Worm (Caenorhabditis elegans): ENCODE measurements around the gene C14A4.9.
A peak's percentile ranks its signal among the peaks of the same experiment; 100 is the strongest.

Gene C14A4.9

DNA sequence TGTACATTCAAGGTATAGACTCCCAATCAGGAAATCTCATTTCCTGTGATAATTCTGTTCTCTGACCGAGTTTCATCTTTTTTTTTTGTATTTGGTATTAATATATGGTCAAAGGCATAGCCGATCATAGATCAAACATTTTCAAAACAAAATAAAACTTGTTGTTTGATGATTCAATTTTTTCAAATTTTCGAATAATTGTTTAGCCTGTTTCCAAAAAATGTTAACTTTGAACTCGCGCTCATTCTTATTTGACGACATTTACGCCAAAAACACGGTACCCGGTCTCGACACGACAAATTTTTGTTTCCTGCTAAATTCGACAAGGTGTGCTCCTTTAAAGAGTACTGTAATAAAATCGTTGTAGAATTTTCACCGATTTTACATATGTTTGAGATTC, 9.7 kb downstream of the C14A4.9 start:
- TF ChIP-seq tbx-8 (GFP tag; optimal IDR thresholded peaks at IDR 0.05) (no peak), sem-2 (GFP tag; optimal IDR thresholded peaks at IDR 0.05) (no peak), blmp-1 (tag; optimal IDR thresholded peaks at IDR 0.05) (no peak), lin-32 (GFP tag; optimal IDR thresholded peaks at IDR 0.05) (no peak), ces-1 (GFP tag; optimal IDR thresholded peaks at IDR 0.05) (no peak), snpc-4 (tag; optimal IDR thresholded peaks at IDR 0.05) (no peak), pha-4 (tag; optimal IDR thresholded peaks at IDR 0.05) (no peak), ztf-11 (tag; optimal IDR thresholded peaks at IDR 0.05) (no peak), M03D4.4 (tag; optimal IDR thresholded peaks at IDR 0.05) (no peak), mls-2 (tag; optimal IDR thresholded peaks at IDR 0.05) (no peak), ham-2 (GFP tag; optimal IDR thresholded peaks at IDR 0.05) (no peak), ceh-83 (GFP tag; optimal IDR thresholded peaks at IDR 0.05) (no peak)

DNA sequence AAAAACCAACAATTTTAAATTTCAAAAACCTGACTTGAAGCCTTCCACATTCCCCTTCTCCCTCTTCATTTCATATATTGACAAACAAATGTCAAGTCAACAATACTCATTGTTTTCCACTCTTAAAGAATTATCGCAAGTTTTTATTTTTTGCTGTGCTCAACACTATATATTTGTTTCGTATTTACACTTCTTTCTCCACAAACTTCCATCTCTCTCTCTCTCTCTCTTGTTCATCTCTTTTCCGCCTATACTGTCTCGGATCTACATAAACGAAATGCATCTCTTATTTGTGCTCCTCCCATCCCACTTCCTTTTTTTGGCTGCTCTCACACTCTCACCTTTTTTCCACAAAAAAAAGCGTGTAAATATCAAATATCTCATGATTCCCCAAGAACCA, 13.6 kb downstream of the C14A4.9 start, which contains the start of gene C14A4.12:
Gene C14A4.12, plus strand, starts transcription at position 301 of the 400 bp plus-strand sequence.
- TF ChIP-seq flh-1 (GFP tag; optimal IDR thresholded peaks at IDR 0.05) (no peak), pha-4 (tag; optimal IDR thresholded peaks at IDR 0.05) (peak; percentile 14)

DNA sequence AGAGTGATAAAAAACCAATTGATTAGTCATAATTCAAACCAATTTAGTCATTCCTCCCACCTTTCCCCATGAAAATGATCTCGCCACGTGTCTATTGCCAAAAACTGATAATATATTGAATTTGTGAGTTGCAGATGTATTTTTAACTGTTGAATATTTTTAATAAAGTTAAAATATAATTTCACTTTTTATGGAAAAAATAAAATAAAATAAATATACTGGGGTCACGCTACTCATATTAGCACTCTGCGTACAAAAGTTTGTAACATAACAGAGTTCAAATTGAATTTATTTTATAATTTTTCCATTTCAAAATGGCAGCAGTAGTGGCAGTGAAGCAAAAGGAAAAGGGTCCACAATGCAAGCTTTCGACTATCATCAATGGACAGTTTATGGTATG, 19.0 kb downstream of the C14A4.9 start, which contains the start of gene C14A4.13:
Gene C14A4.13, plus strand, starts transcription at position 301 of the 400 bp plus-strand sequence.
- no peak for TF ChIP-seq unc-39 (tag; optimal IDR thresholded peaks at IDR 0.05)
- no peak for TF ChIP-seq blmp-1 (tag; optimal IDR thresholded peaks at IDR 0.05)
- TF ChIP-seq unc-120 (tag; optimal IDR thresholded peaks at IDR 0.05; ENCODE audit: poor library complexity, severe bottlenecking): no peak
- TF ChIP-seq lin-32 (GFP tag; optimal IDR thresholded peaks at IDR 0.05): no peak
- no peak for TF ChIP-seq unc-62 (GFP tag; optimal IDR thresholded peaks at IDR 0.05)
- TF ChIP-seq sptf-1 (tag; optimal IDR thresholded peaks at IDR 0.05): no peak
- no peak for TF ChIP-seq lsy-2 (tag; optimal IDR thresholded peaks at IDR 0.05)
- TF ChIP-seq pha-4 (tag; optimal IDR thresholded peaks at IDR 0.05): no peak
- no peak for TF ChIP-seq elt-1 (tag; optimal IDR thresholded peaks at IDR 0.05; ENCODE audit: borderline replicate concordance, insufficient read depth)
- no peak for TF ChIP-seq mls-2 (tag; optimal IDR thresholded peaks at IDR 0.05)
- no peak for TF ChIP-seq drap-1 (GFP tag; optimal IDR thresholded peaks at IDR 0.05)

DNA sequence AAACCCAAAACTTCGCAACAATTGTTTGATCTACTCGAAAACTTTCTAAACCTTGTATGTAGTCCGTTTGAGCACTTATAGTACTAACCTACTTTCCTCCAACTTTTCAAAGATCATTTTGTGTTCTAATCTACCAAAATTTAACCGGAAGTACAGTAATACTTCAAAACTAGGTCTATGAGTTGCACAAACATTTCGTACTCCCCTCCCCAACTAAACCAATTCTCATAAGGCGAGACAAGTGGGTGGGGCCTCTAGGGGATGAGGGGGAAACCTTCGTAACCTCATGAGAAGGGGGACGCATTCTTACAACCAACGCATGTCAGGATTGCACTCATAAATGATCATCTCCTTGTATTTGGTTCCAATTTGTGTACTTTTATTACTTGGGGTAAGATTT, 22.8 kb downstream of the C14A4.9 start, which contains the start of gene cutl-9:
Gene cutl-9, plus strand, starts transcription at position 301 of the 400 bp plus-strand sequence.
- TF ChIP-seq unc-120 (tag; optimal IDR thresholded peaks at IDR 0.05; ENCODE audit: poor library complexity, severe bottlenecking) (no peak), snpc-4 (tag; optimal IDR thresholded peaks at IDR 0.05) (no peak)

DNA sequence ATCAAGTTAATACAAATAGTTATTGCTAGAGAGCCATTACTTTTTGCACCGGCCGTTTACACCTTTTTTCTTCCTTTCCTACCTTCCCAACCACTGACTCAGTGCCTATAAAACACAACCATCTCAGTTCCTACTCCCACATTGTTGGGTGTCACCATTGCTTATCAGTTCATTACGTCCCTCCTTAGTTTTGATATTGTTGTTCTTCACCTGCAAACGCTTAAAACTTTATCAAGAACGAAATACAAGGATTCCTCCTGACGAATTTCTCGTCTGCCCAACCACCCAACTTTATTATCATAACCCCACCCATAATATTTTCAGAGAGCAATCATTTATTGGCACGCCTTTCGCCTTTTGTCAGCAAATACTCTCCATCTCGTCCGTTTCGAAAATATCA, 27.9 kb downstream of the C14A4.9 start:
- TF ChIP-seq mls-2 (tag; optimal IDR thresholded peaks at IDR 0.05) (no peak), tbx-8 (GFP tag; optimal IDR thresholded peaks at IDR 0.05) (no peak), snpc-4 (tag; optimal IDR thresholded peaks at IDR 0.05) (no peak), ces-1 (GFP tag; optimal IDR thresholded peaks at IDR 0.05) (no peak), drap-1 (GFP tag; optimal IDR thresholded peaks at IDR 0.05) (no peak), bed-3 (GFP tag; optimal IDR thresholded peaks at IDR 0.05) (no peak), lin-13 (tag; optimal IDR thresholded peaks at IDR 0.05) (no peak), mab-5 (tag; optimal IDR thresholded peaks at IDR 0.05) (no peak), nhr-237 (tag; optimal IDR thresholded peaks at IDR 0.05) (no peak), pha-4 (tag; optimal IDR thresholded peaks at IDR 0.05) (no peak), elt-1 (tag; optimal IDR thresholded peaks at IDR 0.05; ENCODE audit: borderline replicate concordance, insufficient read depth) (no peak), ceh-43 (GFP tag; optimal IDR thresholded peaks at IDR 0.05) (no peak), nhr-76 (tag; optimal IDR thresholded peaks at IDR 0.05) (no peak), nhr-28 (tag; optimal IDR thresholded peaks at IDR 0.05) (no peak)

DNA sequence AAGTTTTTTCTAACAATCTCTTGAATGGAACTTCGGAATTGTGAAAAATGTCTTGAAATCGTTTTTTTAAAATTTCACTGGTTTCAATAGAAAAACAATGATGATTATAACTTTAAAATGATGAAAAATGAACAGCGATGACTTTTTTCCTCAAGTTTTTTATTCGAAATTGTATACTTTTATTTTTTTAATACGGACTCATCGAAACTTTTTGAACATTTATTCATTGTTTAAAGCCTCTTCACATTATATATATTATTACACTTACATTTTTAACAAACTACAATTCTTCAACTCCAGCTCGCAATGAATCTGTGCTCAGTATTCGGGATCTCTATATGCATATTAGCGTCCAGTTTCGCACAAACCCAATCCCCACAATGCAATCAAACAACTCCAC, 28.8 kb downstream of the C14A4.9 start, which contains the start of gene M28.8:
Gene M28.8, plus strand, starts transcription at position 301 of the 400 bp plus-strand sequence.
- TF ChIP-seq pha-4 (tag; optimal IDR thresholded peaks at IDR 0.05) (no peak), nhr-2 (tag; optimal IDR thresholded peaks at IDR 0.05) (no peak), elt-3 (tag; optimal IDR thresholded peaks at IDR 0.05) (no peak), ham-2 (GFP tag; optimal IDR thresholded peaks at IDR 0.05) (no peak), blmp-1 (tag; optimal IDR thresholded peaks at IDR 0.05) (no peak), tbx-8 (GFP tag; optimal IDR thresholded peaks at IDR 0.05) (no peak), ces-1 (GFP tag; optimal IDR thresholded peaks at IDR 0.05) (no peak), unc-62 (GFP tag; optimal IDR thresholded peaks at IDR 0.05) (no peak), unc-120 (tag; optimal IDR thresholded peaks at IDR 0.05; ENCODE audit: poor library complexity, severe bottlenecking) (no peak), M03D4.4 (tag; optimal IDR thresholded peaks at IDR 0.05) (no peak), ceh-43 (GFP tag; optimal IDR thresholded peaks at IDR 0.05) (no peak), unc-39 (tag; optimal IDR thresholded peaks at IDR 0.05) (no peak), nhr-76 (tag; optimal IDR thresholded peaks at IDR 0.05) (no peak), nhr-237 (tag; optimal IDR thresholded peaks at IDR 0.05) (no peak), sem-2 (GFP tag; optimal IDR thresholded peaks at IDR 0.05) (no peak), elt-1 (tag; optimal IDR thresholded peaks at IDR 0.05; ENCODE audit: borderline replicate concordance, insufficient read depth) (no peak), bed-3 (GFP tag; optimal IDR thresholded peaks at IDR 0.05) (no peak), ztf-11 (tag; optimal IDR thresholded peaks at IDR 0.05) (no peak), flh-1 (GFP tag; optimal IDR thresholded peaks at IDR 0.05) (no peak)
